Worm (Caenorhabditis elegans): ENCODE measurements around the gene nhr-207.

DNA sequence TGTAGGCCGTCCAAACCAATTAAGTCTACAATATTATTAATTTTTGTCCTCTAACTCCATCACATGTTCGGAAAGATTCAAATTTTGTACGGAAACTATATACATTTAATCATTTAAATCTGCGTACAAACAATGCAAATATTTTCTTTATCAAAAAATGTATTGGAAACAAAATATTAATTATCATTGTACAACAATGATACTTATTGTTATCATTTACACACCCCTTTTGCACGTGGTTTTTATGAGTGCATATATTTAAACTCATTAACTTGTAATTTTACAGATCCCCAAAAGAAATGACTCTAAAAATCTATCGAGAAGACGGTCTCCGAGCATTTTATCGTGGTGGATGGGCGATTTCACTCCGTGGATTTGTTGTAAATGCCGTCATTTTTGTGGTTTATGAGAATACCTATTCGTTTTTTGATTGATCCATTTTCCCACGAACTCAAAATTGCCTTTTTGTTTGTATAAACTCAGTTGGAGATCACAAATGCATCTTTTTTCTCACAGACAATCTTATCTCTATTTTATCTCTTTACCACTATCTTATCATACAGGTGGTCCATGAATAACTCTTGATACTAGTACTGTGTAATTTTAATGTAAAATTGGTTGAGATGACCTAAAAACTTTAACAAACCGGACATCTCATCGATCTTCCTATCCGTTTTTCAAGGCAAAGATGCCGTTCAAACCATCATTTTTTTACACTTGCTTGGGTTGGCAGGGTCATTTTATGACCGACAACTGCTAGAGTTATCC lies 9.9 kb upstream of the nhr-207 start:
- TF ChIP-seq sptf-1 (tag; optimal IDR thresholded peaks at IDR 0.05) (no peak), unc-62 (GFP tag; optimal IDR thresholded peaks at IDR 0.05) (no peak), ceh-43 (GFP tag; optimal IDR thresholded peaks at IDR 0.05) (no peak), snpc-4 (tag; optimal IDR thresholded peaks at IDR 0.05) (no peak), ztf-11 (tag; optimal IDR thresholded peaks at IDR 0.05) (no peak), elt-3 (tag; optimal IDR thresholded peaks at IDR 0.05) (no peak), nhr-28 (tag; optimal IDR thresholded peaks at IDR 0.05) (no peak), nhr-76 (tag; optimal IDR thresholded peaks at IDR 0.05) (no peak), blmp-1 (tag; optimal IDR thresholded peaks at IDR 0.05) (no peak), pha-4 (tag; optimal IDR thresholded peaks at IDR 0.05) (no peak), sem-2 (GFP tag; optimal IDR thresholded peaks at IDR 0.05) (no peak), unc-39 (tag; optimal IDR thresholded peaks at IDR 0.05) (no peak), M03D4.4 (tag; optimal IDR thresholded peaks at IDR 0.05) (no peak), ham-2 (GFP tag; optimal IDR thresholded peaks at IDR 0.05) (no peak)

Data from whole organism, mixed stage, embryonic.